Fruit fly (Drosophila melanogaster) whole organism, embryonic: Measurements from ENCODE around the gene CG14147.
A peak's percentile ranks its signal among the peaks of the same experiment; 100 is the strongest.

Experiments used
- Ada2b ChIP-seq: fragments of 200-800 bp; sonication (Bioruptor generic); IDR thresholded peaks from 2 replicates; pipeline ENCODE4 v1.3.6; 2022; ENCODE audit warnings: missing biosample characterization, missing genetic modification characterization
- Adf1 ChIP-seq: fragments of 200-800 bp; sonication (Bioruptor generic); IDR thresholded peaks from 2 replicates; pipeline ENCODE4 v1.3.6; 2022; ENCODE audit warnings: missing biosample characterization, missing genetic modification characterization
- CG10543 ChIP-seq: fragments of 200-800 bp; sonication (Bioruptor generic); optimal IDR thresholded peaks from 3 replicates; lab custom pipeline; 2017; ENCODE audit warnings: missing biosample characterization, mild to moderate bottlenecking, missing genetic modification characterization, moderate library complexity
- CG11093 ChIP-seq: fragments of 200-800 bp; sonication (Bioruptor generic); IDR thresholded peaks from 3 replicates; pipeline ENCODE4 v1.3.6; 2022; ENCODE audit warnings: missing biosample characterization, missing genetic modification characterization
- CG11723 ChIP-seq: fragments of 200-800 bp; sonication (Bioruptor generic); optimal IDR thresholded peaks from 2 replicates; lab custom pipeline; 2017; ENCODE audit warnings: missing biosample characterization, mild to moderate bottlenecking, missing genetic modification characterization
- CG13296 ChIP-seq: fragments of 200-800 bp; sonication (Bioruptor generic); optimal IDR thresholded peaks from 3 replicates; lab custom pipeline; 2018; ENCODE audit warnings: missing biosample characterization, mild to moderate bottlenecking, missing genetic modification characterization
- CG13624 ChIP-seq: fragments of 200-800 bp; sonication (Bioruptor generic); optimal IDR thresholded peaks from 2 replicates; lab custom pipeline; 2016; ENCODE audit warnings: missing biosample characterization, missing genetic modification characterization
- CG13894 ChIP-seq: fragments of 200-800 bp; sonication (Bioruptor generic); optimal IDR thresholded peaks from 3 replicates; lab custom pipeline; 2018; ENCODE audit warnings: missing biosample characterization, mild to moderate bottlenecking, missing genetic modification characterization, moderate library complexity
- CG17568 ChIP-seq: fragments of 200-800 bp; sonication (Bioruptor generic); optimal IDR thresholded peaks from 2 replicates; lab custom pipeline; 2018; ENCODE audit warnings: missing biosample characterization, mild to moderate bottlenecking, missing genetic modification characterization, moderate library complexity
- CG17829 ChIP-seq: fragments of 200-800 bp; optimal IDR thresholded peaks from 2 replicates; lab custom pipeline; 2019; ENCODE audit warnings: missing biosample characterization, mild to moderate bottlenecking, missing genetic modification characterization, moderate library complexity
- CG18619 ChIP-seq: fragments of 200-800 bp; sonication (Bioruptor generic); optimal IDR thresholded peaks from 3 replicates; lab custom pipeline; 2017; ENCODE audit warnings: missing biosample characterization, mild to moderate bottlenecking, missing genetic modification characterization
- CG2678 ChIP-seq: fragments of 200-800 bp; sonication (Bioruptor generic); optimal IDR thresholded peaks from 3 replicates; lab custom pipeline; 2019; ENCODE audit warnings: missing biosample characterization, mild to moderate bottlenecking, missing genetic modification characterization, moderate library complexity
- CG31441 ChIP-seq: fragments of 200-800 bp; sonication (Bioruptor generic); IDR thresholded peaks from 2 replicates; pipeline ENCODE4 v1.3.6; 2022; ENCODE audit warnings: missing biosample characterization, missing genetic modification characterization
- CG34422 ChIP-seq: fragments of 200-800 bp; sonication (Bioruptor generic); IDR thresholded peaks from 3 replicates; pipeline ENCODE4 v1.3.6; 2022; ENCODE audit warnings: missing biosample characterization, missing genetic modification characterization
- CG42726 ChIP-seq: fragments of 200-800 bp; sonication (Bioruptor generic); IDR thresholded peaks from 2 replicates; pipeline ENCODE4 v1.3.6; 2022; ENCODE audit warnings: missing biosample characterization, missing genetic modification characterization; ENCODE audit not compliant: partially characterized antibody
- CG4404 ChIP-seq: fragments of 200-800 bp; sonication (Bioruptor generic); IDR thresholded peaks from 2 replicates; pipeline ENCODE4 v1.3.6; 2022; ENCODE audit warnings: missing biosample characterization, missing genetic modification characterization
- CkIIα-i1 ChIP-seq: fragments of 200-800 bp; sonication (Bioruptor generic); IDR thresholded peaks from 2 replicates; pipeline ENCODE4 v1.3.6; 2022; ENCODE audit warnings: missing biosample characterization, missing genetic modification characterization
- CrebB ChIP-seq: fragments of 200-800 bp; sonication (Bioruptor generic); optimal IDR thresholded peaks from 3 replicates; lab custom pipeline; 2018; ENCODE audit warnings: missing biosample characterization, mild to moderate bottlenecking, missing genetic modification characterization
- D ChIP-seq, 2 experiments: fragments of 200-800 bp in 1 of 2; fragments of >200 bp in 1 of 2; sonication (Bioruptor generic) in 1 of 2; optimal IDR thresholded peaks; 2 replicates in 1 of 2; 3 replicates in 1 of 2; lab custom pipeline; 2017; ENCODE audit warnings: mild to moderate bottlenecking in 1 of 2, missing biosample characterization in 1 of 2, missing genetic modification characterization in 1 of 2, missing genetic modification reagents in 1 of 2
- Dad ChIP-seq: fragments of 200-800 bp; sonication (Bioruptor generic); optimal IDR thresholded peaks from 3 replicates; lab custom pipeline; 2016; ENCODE audit warnings: missing biosample characterization, missing genetic modification characterization
- Dbx ChIP-seq: fragments of 200-800 bp; sonication (Bioruptor generic); IDR thresholded peaks from 3 replicates; pipeline ENCODE4 v1.3.6; 2022; ENCODE audit warnings: missing biosample characterization, missing genetic modification characterization
- Dfd ChIP-seq, 2 experiments: fragments of >200 bp; optimal IDR thresholded peaks; 2 replicates each; lab custom pipeline; 2017; ENCODE audit warnings: missing biosample characterization in 2 of 2, missing genetic modification characterization in 2 of 2
- Dref ChIP-seq: fragments of 200-800 bp; sonication (Bioruptor generic); IDR thresholded peaks from 2 replicates; pipeline ENCODE4 v1.3.6; 2022; ENCODE audit warnings: missing biosample characterization, missing genetic modification characterization
- Drgx ChIP-seq: fragments of 200-800 bp; sonication (Bioruptor generic); IDR thresholded peaks from 2 replicates; pipeline ENCODE4 v1.3.6; 2022; ENCODE audit warnings: missing biosample characterization, missing genetic modification characterization
- Fer2 ChIP-seq: fragments of 200-800 bp; sonication (Bioruptor generic); optimal IDR thresholded peaks from 2 replicates; lab custom pipeline; 2018; ENCODE audit warnings: missing biosample characterization, mild to moderate bottlenecking, missing genetic modification characterization, moderate library complexity
- NC2β ChIP-seq: fragments of 200-800 bp; sonication (Bioruptor generic); optimal IDR thresholded peaks from 2 replicates; lab custom pipeline; 2016; ENCODE audit warnings: missing biosample characterization, missing genetic modification characterization
- Nf-YB ChIP-seq: fragments of 200-800 bp; sonication (Bioruptor generic); optimal IDR thresholded peaks from 3 replicates; lab custom pipeline; 2019; ENCODE audit warnings: missing biosample characterization, mild to moderate bottlenecking, missing genetic modification characterization, moderate library complexity
- Sry-δ ChIP-seq: fragments of 200-800 bp; sonication (Bioruptor generic); optimal IDR thresholded peaks from 2 replicates; lab custom pipeline; 2016; ENCODE audit warnings: missing biosample characterization, missing genetic modification characterization
- ac ChIP-seq: fragments of 200-800 bp; sonication (Bioruptor generic); optimal IDR thresholded peaks from 3 replicates; lab custom pipeline; 2017; ENCODE audit warnings: missing biosample characterization, mild to moderate bottlenecking, missing genetic modification characterization
- bbx ChIP-seq: fragments of 200-800 bp; sonication (Bioruptor generic); IDR thresholded peaks from 2 replicates; pipeline ENCODE4 v1.3.6; 2022; ENCODE audit warnings: missing biosample characterization, missing genetic modification characterization; ENCODE audit not compliant: partially characterized antibody
- bsh ChIP-seq, 2 experiments: fragments of 200-800 bp; sonication (Bioruptor generic); optimal IDR thresholded peaks; 2 replicates each; lab custom pipeline; 2017 to 2018; ENCODE audit warnings: mild to moderate bottlenecking in 2 of 2, missing biosample characterization in 2 of 2, missing genetic modification characterization in 2 of 2, moderate library complexity in 1 of 2
- chinmo ChIP-seq: fragments of 200-800 bp; sonication (Bioruptor generic); IDR thresholded peaks from 4 replicates; pipeline ENCODE4 v1.3.6; 2022; ENCODE audit warnings: missing biosample characterization, missing genetic modification characterization; ENCODE audit not compliant: partially characterized antibody
- croc ChIP-seq: fragments of 200-800 bp; sonication (Bioruptor generic); conservative IDR thresholded peaks from 3 replicates; pipeline ENCODE4 v1.3.6; 2022; ENCODE audit warnings: missing biosample characterization, missing genetic modification characterization
- crol ChIP-seq: fragments of 200-800 bp; sonication (Bioruptor generic); IDR thresholded peaks from 2 replicates; pipeline ENCODE4 v1.3.6; 2022; ENCODE audit warnings: missing biosample characterization, missing genetic modification characterization
- dan ChIP-seq: fragments of 200-800 bp; sonication (Bioruptor generic); IDR thresholded peaks from 2 replicates; pipeline ENCODE4 v1.3.6; 2022; ENCODE audit warnings: missing biosample characterization, missing genetic modification characterization
- dm ChIP-seq: fragments of 200-800 bp; sonication (Bioruptor generic); optimal IDR thresholded peaks from 3 replicates; lab custom pipeline; 2016; ENCODE audit warnings: missing biosample characterization, missing genetic modification characterization
- fd64A ChIP-seq: fragments of 200-800 bp; sonication (Bioruptor generic); optimal IDR thresholded peaks from 3 replicates; lab custom pipeline; 2018; ENCODE audit warnings: missing biosample characterization, mild to moderate bottlenecking, missing genetic modification characterization
- kah ChIP-seq: fragments of 200-800 bp; sonication (Bioruptor generic); optimal IDR thresholded peaks from 2 replicates; lab custom pipeline; 2018; ENCODE audit warnings: missing biosample characterization, mild to moderate bottlenecking, missing genetic modification characterization
- ken ChIP-seq: fragments of 200-800 bp; sonication (Bioruptor generic); IDR thresholded peaks from 3 replicates; pipeline ENCODE4 v1.3.6; 2022; ENCODE audit warnings: missing biosample characterization, missing genetic modification characterization
- lab ChIP-seq: fragments of 200-800 bp; sonication (Bioruptor generic); optimal IDR thresholded peaks from 3 replicates; lab custom pipeline; 2017; ENCODE audit warnings: missing biosample characterization, missing genetic modification characterization, mild to moderate bottlenecking, moderate library complexity, missing genetic modification reagents
- lilli ChIP-seq: fragments of 200-800 bp; sonication (Bioruptor generic); optimal IDR thresholded peaks from 3 replicates; lab custom pipeline; 2016; ENCODE audit warnings: missing biosample characterization, missing genetic modification characterization
- nerfin-1 ChIP-seq: fragments of 200-800 bp; sonication (Bioruptor generic); optimal IDR thresholded peaks from 3 replicates; lab custom pipeline; 2019; ENCODE audit warnings: missing biosample characterization, mild to moderate bottlenecking, missing genetic modification characterization, moderate library complexity
- nom ChIP-seq: fragments of 200-800 bp; sonication (Bioruptor generic); optimal IDR thresholded peaks from 2 replicates; lab custom pipeline; 2017; ENCODE audit warnings: missing biosample characterization, missing genetic modification characterization, mild to moderate bottlenecking, moderate library complexity, missing genetic modification reagents
- pan ChIP-seq, 4 experiments: fragments of >200 bp in 3 of 4; fragments of 200-800 bp in 1 of 4; sonication (Bioruptor generic) in 1 of 4; optimal IDR thresholded peaks in 3 of 4; IDR thresholded peaks in 1 of 4; 2 replicates each; pipeline versions ENCODE4 v1.3.6 to Lab custom; 2017 to 2022; ENCODE audit warnings: missing biosample characterization in 2 of 4, missing genetic modification characterization in 2 of 4, mixed read lengths in 1 of 4
- pzg ChIP-seq: fragments of 200-800 bp; sonication (Bioruptor generic); optimal IDR thresholded peaks from 3 replicates; lab custom pipeline; 2018; ENCODE audit warnings: missing biosample characterization, mild to moderate bottlenecking, missing genetic modification characterization, moderate library complexity
- sima ChIP-seq: fragments of 200-800 bp; sonication (Bioruptor generic); optimal IDR thresholded peaks from 2 replicates; lab custom pipeline; 2016; ENCODE audit warnings: missing biosample characterization, missing genetic modification characterization
- sna ChIP-seq: fragments of 200-800 bp; sonication (Bioruptor generic); IDR thresholded peaks from 2 replicates; pipeline ENCODE4 v1.3.6; 2022; ENCODE audit warnings: missing biosample characterization, missing genetic modification characterization; ENCODE audit not compliant: partially characterized antibody
- tap ChIP-seq: fragments of 200-800 bp; optimal IDR thresholded peaks from 3 replicates; lab custom pipeline; 2019; ENCODE audit warnings: missing biosample characterization, mild to moderate bottlenecking, missing genetic modification characterization, moderate library complexity
- zfh1 ChIP-seq: fragments of 200-800 bp; sonication (Bioruptor generic); IDR thresholded peaks from 3 replicates; pipeline ENCODE4 v1.3.6; 2022; ENCODE audit warnings: missing biosample characterization, missing genetic modification characterization

Gene CG14147

dm6 chr3L:11010410-11010827 is 38.0 kb downstream of the CG14147 start (continued):
- TF ChIP-seq lab (GFP tag; lab: Kevin White, UChicago), result no peak
- no peak for TF ChIP-seq CG4404 (GFP tag; lab: Robert Waterston, UW)
- no peak for TF ChIP-seq croc (GFP tag; lab: Robert Waterston, UW)
- TF ChIP-seq kah (GFP tag; lab: Kevin White, UChicago), result peak; percentile 8
- TF ChIP-seq fd64A, result no peak
- peak; percentile 97 for TF ChIP-seq chinmo
- peak; percentile 78 for TF ChIP-seq D (optimal IDR thresholded peaks at IDR 0.05; lab: Kevin White, UChicago)
- no peak for TF ChIP-seq D (GFP tag; optimal IDR thresholded peaks at IDR 0.05; lab: Kevin White, UChicago)
- no peak for TF ChIP-seq CkIIα-i1 (GFP tag; lab: Robert Waterston, UW)
- peak; percentile 58; the same call in 1 of the 2 replicates for TF ChIP-seq bbx (GFP tag; lab: Robert Waterston, UW)
- TF ChIP-seq lilli, result no peak
- peak; percentile 11 for TF ChIP-seq CG2678 (tag; lab: Kevin White, UChicago)
- TF ChIP-seq NC2β (GFP tag; lab: Kevin White, UChicago), result peak; percentile 40
- peak; percentile 55 for TF ChIP-seq CG10543 (GFP tag; lab: Kevin White, UChicago)
- TF ChIP-seq Fer2, result no peak
- peak; percentile 89 for TF ChIP-seq Adf1 (GFP tag; lab: Robert Waterston, UW)
- TF ChIP-seq dm (GFP tag; lab: Kevin White, UChicago), result no peak
- peak; percentile 22 for TF ChIP-seq CG13894 (tag; lab: Kevin White, UChicago)
- TF ChIP-seq CG13624 (GFP tag; lab: Kevin White, UChicago), result peak; percentile 25
- TF ChIP-seq Drgx, result peak; percentile 95
- no peak for TF ChIP-seq tap (tag; lab: Kevin White, UChicago)
- peak; percentile 25; the same call in 1 of the 2 replicates for TF ChIP-seq sna (GFP tag; lab: Robert Waterston, UW)
- TF ChIP-seq pan (optimal IDR thresholded peaks at IDR 0.05; lab: Kevin White, UChicago), result no peak
- peak in 1 of 2 experiments; percentile 48 for TF ChIP-seq pan (GFP tag; optimal IDR thresholded peaks at IDR 0.05 in 1 of 2, IDR thresholded peaks at IDR 0.05 in 1 of 2)
- 0 out of 3 replicates have a peak, but pooled peaks have one; percentile 42 for TF ChIP-seq zfh1 (GFP tag; lab: Robert Waterston, UW)
- TF ChIP-seq dan (GFP tag; lab: Robert Waterston, UW), result no peak
- TF ChIP-seq CG11723 (GFP tag; lab: Kevin White, UChicago), result no peak
- TF ChIP-seq Dfd (GFP tag; optimal IDR thresholded peaks at IDR 0.05; lab: Kevin White, UChicago), result peak in 1 of 2 experiments; percentile 44
- peak; percentile 100 for TF ChIP-seq nerfin-1 (tag; lab: Kevin White, UChicago)
- no peak for TF ChIP-seq CrebB (tag; lab: Kevin White, UChicago)
- no peak for TF ChIP-seq Dad
- TF ChIP-seq pzg (GFP tag; lab: Kevin White, UChicago), result no peak
- TF ChIP-seq ken (GFP tag; lab: Robert Waterston, UW), result no peak
- TF ChIP-seq CG34422, result peak; percentile 75; the same call in 1 of the 3 replicates
- TF ChIP-seq ac (GFP tag; lab: Kevin White, UChicago), result peak; percentile 49
- TF ChIP-seq Ada2b (GFP tag; lab: Robert Waterston, UW), result no peak
- no peak for TF ChIP-seq CG31441 (GFP tag; lab: Robert Waterston, UW)
- no peak for TF ChIP-seq CG13296 (GFP tag; lab: Kevin White, UChicago)
- no peak for TF ChIP-seq CG18619 (GFP tag; lab: Kevin White, UChicago)
- TF ChIP-seq Nf-YB, result peak; percentile 98
- TF ChIP-seq crol (GFP tag; lab: Robert Waterston, UW), result peak; percentile 41; the same call in 1 of the 2 replicates
- no peak for TF ChIP-seq CG11093 (GFP tag; lab: Robert Waterston, UW)
- no peak for TF ChIP-seq CG17568 (GFP tag; lab: Kevin White, UChicago)
- TF ChIP-seq CG17829 (tag; lab: Kevin White, UChicago), result peak; percentile 11
- no peak for TF ChIP-seq Sry-δ (GFP tag; lab: Kevin White, UChicago)
- no peak for TF ChIP-seq sima (GFP tag; lab: Kevin White, UChicago)
- TF ChIP-seq Dref (GFP tag; lab: Robert Waterston, UW), result no peak
- TF ChIP-seq bsh (GFP tag; optimal IDR thresholded peaks at IDR 0.05; lab: Kevin White, UChicago), result peak in 1 of 2 experiments; percentile 96
- TF ChIP-seq Dbx (GFP tag; lab: Robert Waterston, UW), result no peak; the same call in 2 of the 3 replicates
- TF ChIP-seq nom (GFP tag; lab: Kevin White, UChicago), result peak; percentile 99
- TF ChIP-seq CG42726 (GFP tag; lab: Robert Waterston, UW), result peak; percentile 20; the same call in 1 of the 2 replicates
